Fruit fly (Drosophila melanogaster) whole organism, embryonic: ENCODE results near the gene Lamtor5.

ENCODE experiments used
- Atf-2 ChIP-seq: fragments of 200-800 bp; sonication (Bioruptor generic); optimal IDR thresholded peaks from 2 replicates; lab custom pipeline; 2016; ENCODE audit warnings: missing biosample characterization, missing genetic modification characterization
- Atf6 ChIP-seq: fragments of 200-800 bp; sonication (Bioruptor generic); IDR thresholded peaks from 2 replicates; pipeline ENCODE4 v1.3.6; 2022; ENCODE audit warnings: missing biosample characterization, missing genetic modification characterization
- Awh ChIP-seq: fragments of 200-800 bp; sonication (Bioruptor generic); IDR thresholded peaks from 2 replicates; pipeline ENCODE4, ENCODE4 v1.3.6; 2022; ENCODE audit warnings: missing biosample characterization, missing genetic modification characterization
- CG10147 ChIP-seq: fragments of 200-800 bp; sonication (Bioruptor generic); optimal IDR thresholded peaks from 2 replicates; lab custom pipeline; 2019; ENCODE audit warnings: missing biosample characterization, mild to moderate bottlenecking, missing genetic modification characterization, moderate library complexity
- CG10959 ChIP-seq: fragments of 200-800 bp; sonication (Bioruptor generic); IDR thresholded peaks from 2 replicates; pipeline ENCODE4 v1.3.6; 2022; ENCODE audit warnings: missing biosample characterization, missing genetic modification characterization
- CG10979 ChIP-seq: fragments of 200-800 bp; sonication (Bioruptor generic); optimal IDR thresholded peaks from 2 replicates; lab custom pipeline; 2018; ENCODE audit warnings: missing biosample characterization, mild to moderate bottlenecking, missing genetic modification characterization, moderate library complexity
- CG11085 ChIP-seq: fragments of 200-800 bp; sonication (Bioruptor generic); IDR thresholded peaks from 2 replicates; pipeline ENCODE4 v1.3.6; 2022; ENCODE audit warnings: missing biosample characterization, missing genetic modification characterization
- CG14441 ChIP-seq: fragments of 200-800 bp; sonication (Bioruptor generic); IDR thresholded peaks from 2 replicates; pipeline ENCODE4 v1.3.6; 2022; ENCODE audit warnings: missing biosample characterization, missing genetic modification characterization
- CG14667 ChIP-seq: fragments of 200-800 bp; sonication (Bioruptor generic); IDR thresholded peaks from 2 replicates; pipeline ENCODE4 v1.3.6; 2022; ENCODE audit warnings: missing biosample characterization, missing genetic modification characterization
- CG15479 ChIP-seq: fragments of 200-800 bp; sonication (Bioruptor generic); optimal IDR thresholded peaks from 3 replicates; lab custom pipeline; 2019; ENCODE audit warnings: missing biosample characterization, mild to moderate bottlenecking, missing genetic modification characterization, moderate library complexity
- CG15514 ChIP-seq: fragments of 200-800 bp; sonication (Bioruptor generic); optimal IDR thresholded peaks from 3 replicates; lab custom pipeline; 2017; ENCODE audit warnings: missing biosample characterization, missing genetic modification characterization, mild to moderate bottlenecking, moderate library complexity, missing genetic modification reagents
- CG15601 ChIP-seq: fragments of 200-800 bp; sonication (Bioruptor generic); optimal IDR thresholded peaks from 3 replicates; lab custom pipeline; 2019; ENCODE audit warnings: missing biosample characterization, mild to moderate bottlenecking, missing genetic modification characterization, moderate library complexity
- CG18262 ChIP-seq: fragments of 200-800 bp; optimal IDR thresholded peaks from 3 replicates; lab custom pipeline; 2019; ENCODE audit warnings: missing biosample characterization, mild to moderate bottlenecking, missing genetic modification characterization, moderate library complexity
- CG2202 ChIP-seq: fragments of 200-800 bp; sonication (Bioruptor generic); optimal IDR thresholded peaks from 2 replicates; lab custom pipeline; 2018; ENCODE audit warnings: missing biosample characterization, mild to moderate bottlenecking, missing genetic modification characterization
- CG31441 ChIP-seq: fragments of 200-800 bp; sonication (Bioruptor generic); IDR thresholded peaks from 2 replicates; pipeline ENCODE4 v1.3.6; 2022; ENCODE audit warnings: missing biosample characterization, missing genetic modification characterization
- CG32772 ChIP-seq: fragments of 200-800 bp; sonication (Bioruptor generic); IDR thresholded peaks from 2 replicates; pipeline ENCODE4 v1.3.6; 2022; ENCODE audit warnings: missing biosample characterization, missing genetic modification characterization
- CG3407 ChIP-seq: fragments of 200-800 bp; sonication (Bioruptor generic); optimal IDR thresholded peaks from 2 replicates; lab custom pipeline; 2018; ENCODE audit warnings: missing biosample characterization, mild to moderate bottlenecking, missing genetic modification characterization
- CG4820 ChIP-seq: fragments of 200-800 bp; sonication (Bioruptor generic); optimal IDR thresholded peaks from 3 replicates; lab custom pipeline; 2016; ENCODE audit warnings: missing biosample characterization, missing genetic modification characterization
- CG7963 ChIP-seq: fragments of 200-800 bp; sonication (Bioruptor generic); IDR thresholded peaks from 3 replicates; pipeline ENCODE4 v1.3.6; 2022; ENCODE audit warnings: missing biosample characterization, missing genetic modification characterization; ENCODE audit not compliant: partially characterized antibody
- CG7987 ChIP-seq: fragments of 200-800 bp; sonication (Bioruptor generic); optimal IDR thresholded peaks from 2 replicates; lab custom pipeline; 2018; ENCODE audit warnings: missing biosample characterization, mild to moderate bottlenecking, missing genetic modification characterization, moderate library complexity
- CG8281 ChIP-seq: fragments of 200-800 bp; sonication (Bioruptor generic); optimal IDR thresholded peaks from 2 replicates; lab custom pipeline; 2018; ENCODE audit warnings: missing biosample characterization, mild to moderate bottlenecking, missing genetic modification characterization, moderate library complexity
- CG8359 ChIP-seq: fragments of 200-800 bp; sonication (Bioruptor generic); optimal IDR thresholded peaks from 2 replicates; lab custom pipeline; 2017; ENCODE audit warnings: missing biosample characterization, mild to moderate bottlenecking, missing genetic modification characterization, borderline replicate concordance
- CG8388 ChIP-seq: fragments of 200-800 bp; sonication (Bioruptor generic); optimal IDR thresholded peaks from 2 replicates; lab custom pipeline; 2019; ENCODE audit warnings: missing biosample characterization, mild to moderate bottlenecking, missing genetic modification characterization, moderate library complexity
- CHES-1-like ChIP-seq: fragments of 200-800 bp; sonication (Bioruptor generic); optimal IDR thresholded peaks from 2 replicates; lab custom pipeline; 2016; ENCODE audit warnings: missing biosample characterization, missing genetic modification characterization
- Dek ChIP-seq: fragments of 200-800 bp; sonication (Bioruptor generic); optimal IDR thresholded peaks from 3 replicates; lab custom pipeline; 2019; ENCODE audit warnings: missing biosample characterization, mild to moderate bottlenecking, missing genetic modification characterization, moderate library complexity
- Dll ChIP-seq: fragments of 200-800 bp; sonication (Bioruptor generic); IDR thresholded peaks from 4 replicates; pipeline ENCODE4 v1.3.6; 2022; ENCODE audit warnings: missing biosample characterization, missing genetic modification characterization; ENCODE audit not compliant: partially characterized antibody
- Pdp1 ChIP-seq, 2 experiments: fragments of 200-800 bp; sonication (Bioruptor generic); optimal IDR thresholded peaks; 3 replicates each; lab custom pipeline; 2016; ENCODE audit warnings: missing biosample characterization in 2 of 2, missing genetic modification characterization in 2 of 2, mild to moderate bottlenecking in 1 of 2, moderate library complexity in 1 of 2
- Poxn ChIP-seq: fragments of 200-800 bp; sonication (Bioruptor generic); IDR thresholded peaks from 2 replicates; pipeline ENCODE4 v1.3.6; 2022; ENCODE audit warnings: missing biosample characterization, missing genetic modification characterization
- abd-A ChIP-seq: fragments of 200-800 bp; sonication (Bioruptor generic); optimal IDR thresholded peaks from 3 replicates; lab custom pipeline; 2019; ENCODE audit warnings: missing biosample characterization, mild to moderate bottlenecking, missing genetic modification characterization, moderate library complexity
- amos ChIP-seq: fragments of 200-800 bp; sonication (Bioruptor generic); IDR thresholded peaks from 2 replicates; pipeline ENCODE4 v1.3.6; 2022; ENCODE audit warnings: missing biosample characterization, missing genetic modification characterization; ENCODE audit not compliant: partially characterized antibody
- bcd ChIP-seq: fragments of 200-800 bp; sonication (Bioruptor generic); optimal IDR thresholded peaks from 2 replicates; lab custom pipeline; 2017; ENCODE audit warnings: missing biosample characterization, mild to moderate bottlenecking, missing genetic modification characterization
- chif ChIP-seq, 2 experiments: fragments of 200-800 bp; sonication (Bioruptor generic); optimal IDR thresholded peaks; 3 replicates each; lab custom pipeline; 2016; ENCODE audit warnings: missing biosample characterization in 2 of 2, missing genetic modification characterization in 2 of 2
- ci ChIP-seq: fragments of 200-800 bp; sonication (Bioruptor generic); IDR thresholded peaks from 3 replicates; pipeline ENCODE4 v1.3.6; 2022; ENCODE audit warnings: missing biosample characterization, missing genetic modification characterization
- dati ChIP-seq: fragments of 200-800 bp; sonication (Bioruptor generic); IDR thresholded peaks from 2 replicates; pipeline ENCODE4 v1.3.6; 2022; ENCODE audit warnings: missing biosample characterization, missing genetic modification characterization
- dysf ChIP-seq: fragments of 200-800 bp; sonication (Bioruptor generic); IDR thresholded peaks from 3 replicates; pipeline ENCODE4 v1.3.6; 2022; ENCODE audit warnings: missing biosample characterization, missing genetic modification characterization
- jumu ChIP-seq: fragments of 200-800 bp; sonication (Bioruptor generic); optimal IDR thresholded peaks from 3 replicates; lab custom pipeline; 2016; ENCODE audit warnings: missing biosample characterization, missing genetic modification characterization
- kay ChIP-seq: fragments of 200-800 bp; sonication (Bioruptor generic); optimal IDR thresholded peaks from 2 replicates; lab custom pipeline; 2016; ENCODE audit warnings: missing biosample characterization, missing genetic modification characterization
- lbe ChIP-seq: fragments of 200-800 bp; sonication (Bioruptor generic); optimal IDR thresholded peaks from 2 replicates; lab custom pipeline; 2016; ENCODE audit warnings: missing biosample characterization, mild to moderate bottlenecking, missing genetic modification characterization
- lilli ChIP-seq: fragments of 200-800 bp; sonication (Bioruptor generic); optimal IDR thresholded peaks from 3 replicates; lab custom pipeline; 2016; ENCODE audit warnings: missing biosample characterization, missing genetic modification characterization
- lola ChIP-seq, 3 experiments: fragments of >200 bp in 2 of 3; fragments of 200-800 bp in 1 of 3; sonication (Bioruptor generic) in 1 of 3; optimal IDR thresholded peaks; 2 replicates each; lab custom pipeline; 2017 to 2019; ENCODE audit warnings: missing biosample characterization in 3 of 3, missing genetic modification characterization in 3 of 3, mild to moderate bottlenecking in 1 of 3, moderate library complexity in 1 of 3
- mam ChIP-seq: fragments of 200-800 bp; sonication (Bioruptor generic); optimal IDR thresholded peaks from 3 replicates; lab custom pipeline; 2016; ENCODE audit warnings: missing biosample characterization, missing genetic modification characterization
- pnt ChIP-seq: fragments of 200-800 bp; sonication (Bioruptor generic); optimal IDR thresholded peaks from 3 replicates; lab custom pipeline; 2016; ENCODE audit warnings: missing biosample characterization, missing genetic modification characterization
- row ChIP-seq: fragments of 200-800 bp; sonication (Bioruptor generic); IDR thresholded peaks from 3 replicates; pipeline ENCODE4 v1.3.6; 2022; ENCODE audit warnings: missing biosample characterization, missing genetic modification characterization
- seq ChIP-seq: fragments of 200-800 bp; sonication (Bioruptor generic); IDR thresholded peaks from 2 replicates; pipeline ENCODE4 v1.3.6; 2022; ENCODE audit warnings: missing biosample characterization, missing genetic modification characterization
- slp2 ChIP-seq: fragments of 200-800 bp; sonication (Bioruptor generic); optimal IDR thresholded peaks from 2 replicates; lab custom pipeline; 2016; ENCODE audit warnings: missing biosample characterization, missing genetic modification characterization
- so ChIP-seq: fragments of 200-800 bp; sonication (Bioruptor generic); IDR thresholded peaks from 3 replicates; pipeline ENCODE4 v1.3.6; 2022; ENCODE audit warnings: missing biosample characterization, missing genetic modification characterization
- twi ChIP-seq: fragments of 200-800 bp; optimal IDR thresholded peaks from 2 replicates; lab custom pipeline; 2019; ENCODE audit warnings: missing biosample characterization, mild to moderate bottlenecking, missing genetic modification characterization, moderate library complexity
- tx ChIP-seq: fragments of 200-800 bp; sonication (Bioruptor generic); optimal IDR thresholded peaks from 2 replicates; lab custom pipeline; 2016; ENCODE audit warnings: missing biosample characterization, missing genetic modification characterization
- vnd ChIP-seq: fragments of 200-800 bp; sonication (Bioruptor generic); IDR thresholded peaks from 3 replicates; pipeline ENCODE4 v1.3.6; 2022; ENCODE audit warnings: missing biosample characterization, missing genetic modification characterization; ENCODE audit not compliant: partially characterized antibody
- vvl ChIP-seq: fragments of 200-800 bp; sonication (Bioruptor generic); IDR thresholded peaks from 2 replicates; pipeline ENCODE4 v1.3.6; 2022; ENCODE audit warnings: missing biosample characterization, missing genetic modification characterization

Gene Lamtor5

DNA sequence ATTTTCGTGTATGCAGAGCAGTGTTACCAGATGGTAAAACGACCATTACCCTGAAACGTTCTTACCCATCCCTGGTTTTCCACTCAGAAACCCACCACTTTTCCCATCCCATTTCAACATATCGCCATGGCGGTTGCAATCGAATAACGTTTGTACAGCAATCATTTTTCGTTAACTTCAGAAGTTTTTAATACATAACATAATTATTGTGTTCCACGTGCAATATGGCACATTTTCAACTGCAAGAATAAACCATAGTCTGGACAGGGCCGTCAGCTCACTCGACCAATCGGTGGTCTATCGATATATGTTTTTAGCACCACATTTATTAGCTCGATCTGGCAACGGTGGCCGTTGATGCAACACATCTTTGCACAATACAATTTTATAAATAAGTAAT is 31.2 kb upstream of the Lamtor5 start, which contains the start of the genes trr and mRpL16 (continued):
- TF ChIP-seq bcd (GFP tag; lab: Kevin White, UChicago) (no peak), Poxn (GFP tag; lab: Robert Waterston, UW) (no peak), CG31441 (GFP tag; lab: Robert Waterston, UW) (no peak), CG15601 (tag; lab: Kevin White, UChicago) (no peak), dati (GFP tag; lab: Robert Waterston, UW) (no peak), CG4820 (no peak), CG8388 (peak; percentile 26), vnd (GFP tag; lab: Robert Waterston, UW) (peak; percentile 71), CG11085 (GFP tag; lab: Robert Waterston, UW) (no peak), CG10959 (GFP tag; lab: Robert Waterston, UW) (no peak), Dll (GFP tag; lab: Robert Waterston, UW) (peak; percentile 86), lola (GFP tag; optimal IDR thresholded peaks at IDR 0.05; lab: Kevin White, UChicago) (peak in 1 of 3 experiments; percentile 40), Pdp1 (GFP tag; optimal IDR thresholded peaks at IDR 0.05; lab: Kevin White, UChicago) (peak; percentile 34 to 85), CG3407 (GFP tag; lab: Kevin White, UChicago) (no peak), row (GFP tag; lab: Robert Waterston, UW) (peak; percentile 74), CG14667 (peak; percentile 31; the same call in 1 of the 2 replicates), so (no peak), seq (GFP tag; lab: Robert Waterston, UW) (peak; percentile 56; the same call in 1 of the 2 replicates), CG14441 (peak; percentile 57), Dek (peak; percentile 25), mam (GFP tag; lab: Kevin White, UChicago) (peak; percentile 16), CHES-1-like (GFP tag; lab: Kevin White, UChicago) (peak; percentile 44), Awh (GFP tag; lab: Robert Waterston, UW) (no peak), pnt (peak; percentile 3), twi (peak; percentile 39), dysf (GFP tag; lab: Robert Waterston, UW) (peak; percentile 47; the same call in 1 of the 3 replicates), tx (GFP tag; lab: Kevin White, UChicago) (peak; percentile 31), lbe (no peak), ci (GFP tag; lab: Robert Waterston, UW) (0 out of 3 replicates have a peak, but pooled peaks have one; percentile 43), CG15514 (GFP tag; lab: Kevin White, UChicago) (peak; percentile 64), kay (GFP tag; lab: Kevin White, UChicago) (no peak), CG7987 (no peak), CG18262 (tag; lab: Kevin White, UChicago) (peak; percentile 43), slp2 (GFP tag; lab: Kevin White, UChicago) (peak; percentile 33), CG7963 (GFP tag; lab: Robert Waterston, UW) (peak; percentile 40; the same call in 1 of the 3 replicates), CG10979 (tag; lab: Kevin White, UChicago) (peak; percentile 32), CG10147 (GFP tag; lab: Kevin White, UChicago) (no peak), amos (GFP tag; lab: Robert Waterston, UW) (peak; percentile 70), CG8281 (tag; lab: Kevin White, UChicago) (no peak), CG8359 (GFP tag; lab: Kevin White, UChicago) (no peak), jumu (GFP tag; lab: Kevin White, UChicago) (peak; percentile 49), vvl (GFP tag; lab: Robert Waterston, UW) (peak; percentile 57), lilli (GFP tag; lab: Kevin White, UChicago) (peak; percentile 49), CG2202 (tag; lab: Kevin White, UChicago) (no peak), CG15479 (peak; percentile 96), chif (GFP tag; optimal IDR thresholded peaks at IDR 0.05; lab: Kevin White, UChicago) (peak in 1 of 2 experiments; percentile 28), Atf6 (no peak), abd-A (no peak), CG32772 (peak; percentile 41; the same call in 1 of the 2 replicates), Atf-2 (GFP tag; lab: Kevin White, UChicago) (no peak)
